Worm (Caenorhabditis elegans): ENCODE data around the gene dpy-20.

- TF ChIP-seq ZK546.5 (tag; optimal IDR thresholded peaks at IDR 0.05) (no peak), R02D3.7 (tag; optimal IDR thresholded peaks at IDR 0.05) (no peak)
Observed at ce11 chrIV:11656144-11656780, 44.4 kb downstream of the dpy-20 start, which contains the start of gene ZK809.5.

Data from whole organism, L3 larva.